Fruit fly (Drosophila melanogaster) whole organism: ENCODE results near the gene Drak.

Experiments
- Dll ChIP-seq: fragments of >200 bp; optimal IDR thresholded peaks from 2 replicates; lab custom pipeline; 2017
- pan ChIP-seq: fragments of >200 bp; optimal IDR thresholded peaks from 2 replicates; lab custom pipeline; 2017
- psq ChIP-seq: fragments of >200 bp; optimal IDR thresholded peaks from 2 replicates; lab custom pipeline; 2017
- usp ChIP-seq: fragments of >200 bp; optimal IDR thresholded peaks from 2 replicates; lab custom pipeline; 2017; ENCODE audit warnings: missing biosample characterization, missing genetic modification characterization, mixed read lengths

- TF ChIP-seq psq (lab: Kevin White, UChicago) (no peak), pan (lab: Kevin White, UChicago) (no peak), Dll (lab: Kevin White, UChicago) (no peak), usp (no peak)
Observed at dm6 chrX:11517295-11517694, 24.4 kb downstream of the Drak start.
